Worm (Caenorhabditis elegans) whole organism, L1 larva: ENCODE data around the gene sri-20.
A peak's percentile ranks its signal among the peaks of the same experiment; 100 is the strongest.

Experiments used
- C04F5.9 ChIP-seq: sonication (generic microtip); optimal IDR thresholded peaks from 2 replicates; lab custom pipeline; 2016; ENCODE audit warnings: missing genetic modification characterization, missing compliant biosample characterization
- C16A3.4 ChIP-seq: fragments of 150-350 bp; optimal IDR thresholded peaks from 2 replicates; lab custom pipeline; 2014; ENCODE audit warnings: missing biosample characterization, missing genetic modification characterization
- Y116A8C.19 ChIP-seq: sonication (generic microtip); optimal IDR thresholded peaks from 2 replicates; lab custom pipeline; 2016; ENCODE audit warnings: missing compliant biosample characterization, missing genetic modification characterization, borderline replicate concordance
- aha-1 ChIP-seq: fragments of 150-350 bp; optimal IDR thresholded peaks from 2 replicates; lab custom pipeline; 2014; ENCODE audit warnings: missing biosample characterization, missing genetic modification characterization
- alr-1 ChIP-seq: fragments of 200-800 bp; sonication (Bioruptor generic); optimal IDR thresholded peaks from 2 replicates; lab custom pipeline; 2018; ENCODE audit warnings: borderline replicate concordance, mild to moderate bottlenecking, missing genetic modification characterization, missing compliant biosample characterization
- aly-2 ChIP-seq: fragments of 150-350 bp; optimal IDR thresholded peaks from 2 replicates; lab custom pipeline; 2014; ENCODE audit warnings: missing biosample characterization, missing genetic modification characterization
- blmp-1 ChIP-seq: fragments of 150-350 bp; optimal IDR thresholded peaks from 2 replicates; lab custom pipeline; 2014; ENCODE audit warnings: missing biosample characterization, missing genetic modification characterization
- ces-1 ChIP-seq: fragments of 150-350 bp; optimal IDR thresholded peaks from 2 replicates; lab custom pipeline; 2014; ENCODE audit warnings: missing biosample characterization, missing genetic modification reagents, missing genetic modification characterization
- dpl-1 ChIP-seq, 3 experiments: fragments of 150-350 bp in 2 of 3; sonication (generic microtip) in 1 of 3; optimal IDR thresholded peaks; 2 replicates each; lab custom pipeline; 2014 to 2017; ENCODE audit warnings: missing biosample characterization in 3 of 3, missing genetic modification characterization in 3 of 3, missing genetic modification reagents in 3 of 3
- efl-1 ChIP-seq, 4 experiments: fragments of 150-350 bp; optimal IDR thresholded peaks in 3 of 4; peaks in 1 of 4; 1 replicate in 1 of 4; 2 replicates in 3 of 4; lab custom pipeline; 2014; ENCODE audit warnings: missing biosample characterization in 2 of 4, missing genetic modification characterization in 2 of 4, missing genetic modification reagents in 2 of 4
- efl-3 ChIP-seq: fragments of 200-800 bp; sonication (Bioruptor generic); optimal IDR thresholded peaks from 2 replicates; lab custom pipeline; 2018; ENCODE audit warnings: mild to moderate bottlenecking, missing genetic modification characterization, missing compliant biosample characterization
- egl-27 ChIP-seq, 2 experiments: fragments of 150-350 bp in 1 of 2; sonication (generic microtip); optimal IDR thresholded peaks; 3 replicates each; lab custom pipeline; 2017 to 2018; ENCODE audit warnings: missing biosample characterization in 2 of 2, missing genetic modification characterization in 2 of 2, missing genetic modification reagents in 2 of 2
- elt-2 ChIP-seq: sonication (generic microtip); optimal IDR thresholded peaks from 2 replicates; lab custom pipeline; 2016; ENCODE audit warnings: missing genetic modification characterization, mild to moderate bottlenecking, inconsistent platforms, missing compliant biosample characterization, missing genetic modification reagents
- elt-3 ChIP-seq, 6 experiments: fragments of 150-350 bp in 1 of 6; sonication (generic microtip); optimal IDR thresholded peaks; 2 replicates each; lab custom pipeline; 2017 to 2018; ENCODE audit warnings: missing biosample characterization in 6 of 6, missing genetic modification characterization in 6 of 6, inconsistent platforms in 1 of 6
- ets-5 ChIP-seq: fragments of 200-800 bp; sonication (Bioruptor generic); IDR thresholded peaks from 2 replicates; pipeline ENCODE4 v1.3.6; 2022; ENCODE audit warnings: missing genetic modification characterization, missing compliant biosample characterization
- fkh-10 ChIP-seq: sonication (generic microtip); optimal IDR thresholded peaks from 2 replicates; lab custom pipeline; 2017; ENCODE audit warnings: missing biosample characterization, missing genetic modification reagents, missing genetic modification characterization
- fos-1 ChIP-seq: fragments of 150-350 bp; optimal IDR thresholded peaks from 2 replicates; lab custom pipeline; 2014; ENCODE audit warnings: missing biosample characterization, missing genetic modification characterization
- grh-1 ChIP-seq: fragments of 200-800 bp; sonication (Bioruptor generic); IDR thresholded peaks from 2 replicates; pipeline ENCODE4 v1.3.6; 2022; ENCODE audit warnings: missing genetic modification reagents, missing genetic modification characterization, missing compliant biosample characterization
- hlh-17 ChIP-seq: fragments of 200-800 bp; sonication (Bioruptor generic); optimal IDR thresholded peaks from 2 replicates; lab custom pipeline; 2018; ENCODE audit warnings: missing genetic modification characterization, mild to moderate bottlenecking, missing compliant biosample characterization, moderate library complexity, borderline replicate concordance
- hlh-4 ChIP-seq: sonication (generic microtip); optimal IDR thresholded peaks from 2 replicates; lab custom pipeline; 2016; ENCODE audit warnings: mild to moderate bottlenecking, missing genetic modification characterization, missing compliant biosample characterization
- irx-1 ChIP-seq: sonication (generic microtip); optimal IDR thresholded peaks from 2 replicates; lab custom pipeline; 2016; ENCODE audit warnings: missing genetic modification characterization, missing compliant biosample characterization
- isw-1 ChIP-seq: fragments of 200-800 bp; sonication (Bioruptor generic); IDR thresholded peaks from 2 replicates; pipeline ENCODE4 v1.3.6; 2022; ENCODE audit warnings: missing genetic modification characterization, missing compliant biosample characterization
- jun-1 ChIP-seq: fragments of 150-350 bp; optimal IDR thresholded peaks from 2 replicates; lab custom pipeline; 2014; ENCODE audit warnings: missing biosample characterization, missing genetic modification reagents, missing genetic modification characterization
- lin-13 ChIP-seq: fragments of 150-350 bp; optimal IDR thresholded peaks from 2 replicates; lab custom pipeline; 2014; ENCODE audit warnings: missing biosample characterization, missing genetic modification reagents, missing genetic modification characterization
- lin-14 ChIP-seq: fragments of 200-800 bp; sonication (Bioruptor generic); optimal IDR thresholded peaks from 2 replicates; lab custom pipeline; 2018; ENCODE audit warnings: mild to moderate bottlenecking, missing genetic modification characterization, moderate library complexity, missing compliant biosample characterization
- lin-15B ChIP-seq: fragments of 150-350 bp; sonication (generic microtip); optimal IDR thresholded peaks from 3 replicates; lab custom pipeline; 2014; ENCODE audit warnings: missing biosample characterization, missing genetic modification characterization
- lin-35 ChIP-seq, 2 experiments: fragments of 150-350 bp; optimal IDR thresholded peaks; 2 replicates each; lab custom pipeline; 2014; ENCODE audit warnings: missing biosample characterization in 2 of 2, missing genetic modification characterization in 2 of 2, missing genetic modification reagents in 2 of 2
- lin-39 ChIP-seq: fragments of 150-350 bp; optimal IDR thresholded peaks from 2 replicates; lab custom pipeline; 2014; ENCODE audit warnings: missing biosample characterization, missing genetic modification reagents, missing genetic modification characterization
- mab-9 ChIP-seq: fragments of 200-800 bp; sonication (Bioruptor generic); IDR thresholded peaks from 2 replicates; pipeline ENCODE4 v1.3.6; 2022; ENCODE audit warnings: missing genetic modification reagents, missing genetic modification characterization, missing compliant biosample characterization
- mdl-1 ChIP-seq, 2 experiments: fragments of 150-350 bp; optimal IDR thresholded peaks; 2 replicates each; lab custom pipeline; 2014 to 2017; ENCODE audit warnings: missing biosample characterization in 2 of 2, missing genetic modification characterization in 2 of 2, inconsistent platforms in 1 of 2
- mep-1 ChIP-seq: fragments of 150-350 bp; optimal IDR thresholded peaks from 2 replicates; lab custom pipeline; 2014; ENCODE audit warnings: missing biosample characterization, missing genetic modification characterization
- nhr-20 ChIP-seq: sonication (generic microtip); optimal IDR thresholded peaks from 2 replicates; lab custom pipeline; 2016; ENCODE audit warnings: mild to moderate bottlenecking, missing genetic modification characterization, missing compliant biosample characterization
- nhr-71 ChIP-seq: sonication (generic microtip); optimal IDR thresholded peaks from 2 replicates; lab custom pipeline; 2016; ENCODE audit warnings: mild to moderate bottlenecking, missing genetic modification characterization, moderate library complexity, missing compliant biosample characterization
- nhr-76 ChIP-seq: sonication (generic microtip); optimal IDR thresholded peaks from 2 replicates; lab custom pipeline; 2017; ENCODE audit warnings: missing biosample characterization, missing genetic modification characterization
- nhr-85 ChIP-seq: sonication (generic microtip); peaks from one replicate; lab custom pipeline; 2016; ENCODE audit warnings: missing genetic modification characterization, inconsistent platforms, missing compliant biosample characterization
- nhr-90 ChIP-seq: sonication (generic microtip); optimal IDR thresholded peaks from 2 replicates; lab custom pipeline; 2016; ENCODE audit warnings: mild to moderate bottlenecking, missing genetic modification characterization, missing compliant biosample characterization; ENCODE audit not compliant: poor library complexity
- pag-3 ChIP-seq: sonication (generic microtip); optimal IDR thresholded peaks from 2 replicates; lab custom pipeline; 2017; ENCODE audit warnings: missing genetic modification characterization, mild to moderate bottlenecking, missing compliant biosample characterization, antibody characterized with exemption, borderline replicate concordance; ENCODE audit not compliant: insufficient read depth
- skn-1 ChIP-seq: fragments of 150-350 bp; optimal IDR thresholded peaks from 2 replicates; lab custom pipeline; 2014; ENCODE audit warnings: missing biosample characterization, missing genetic modification characterization
- snpc-4 ChIP-seq: fragments of 150-350 bp; optimal IDR thresholded peaks from 2 replicates; lab custom pipeline; 2014; ENCODE audit warnings: missing biosample characterization, missing genetic modification characterization
- snu-23 ChIP-seq: sonication (generic microtip); optimal IDR thresholded peaks from 2 replicates; lab custom pipeline; 2016; ENCODE audit warnings: missing genetic modification characterization, missing compliant biosample characterization
- sptf-1 ChIP-seq: fragments of 150-350 bp; optimal IDR thresholded peaks from 2 replicates; lab custom pipeline; 2014; ENCODE audit warnings: missing biosample characterization, missing genetic modification characterization
- sup-37 ChIP-seq: fragments of 200-800 bp; sonication (Bioruptor generic); optimal IDR thresholded peaks from 2 replicates; lab custom pipeline; 2018; ENCODE audit warnings: mild to moderate bottlenecking, missing genetic modification characterization, missing compliant biosample characterization
- swsn-7 ChIP-seq: sonication (generic microtip); optimal IDR thresholded peaks from 2 replicates; lab custom pipeline; 2016; ENCODE audit warnings: missing genetic modification characterization, missing compliant biosample characterization
- tbx-2 ChIP-seq: sonication (generic microtip); optimal IDR thresholded peaks from 2 replicates; lab custom pipeline; 2016; ENCODE audit warnings: missing genetic modification characterization, missing compliant biosample characterization
- unc-130 ChIP-seq: fragments of 150-350 bp; optimal IDR thresholded peaks from 2 replicates; lab custom pipeline; 2017; ENCODE audit warnings: missing biosample characterization, missing genetic modification characterization, inconsistent platforms
- unc-30 ChIP-seq: sonication (generic microtip); optimal IDR thresholded peaks from 2 replicates; lab custom pipeline; 2017; ENCODE audit warnings: missing biosample characterization, missing genetic modification characterization
- unc-86 ChIP-seq: sonication (generic microtip); optimal IDR thresholded peaks from 2 replicates; lab custom pipeline; 2016; ENCODE audit warnings: missing genetic modification characterization, missing compliant biosample characterization
- zag-1 ChIP-seq: fragments of 150-350 bp; optimal IDR thresholded peaks from 2 replicates; lab custom pipeline; 2014; ENCODE audit warnings: missing biosample characterization, missing genetic modification characterization
- zip-4 ChIP-seq: fragments of 200-800 bp; sonication (Bioruptor generic); optimal IDR thresholded peaks from 2 replicates; lab custom pipeline; 2018; ENCODE audit warnings: mild to moderate bottlenecking, missing genetic modification characterization, moderate library complexity, missing compliant biosample characterization

The sri-20 gene

ce11 chrV:10371177-10371576 lies 2.8 kb downstream of the sri-20 start:
- TF ChIP-seq elt-2 (tag; lab: Kevin White, UChicago) (peak; percentile 76), skn-1 (tag; lab: Kevin White, UChicago) (no peak), unc-130 (no peak), Y116A8C.19 (tag; lab: Kevin White, UChicago) (no peak), tbx-2 (peak; percentile 48), nhr-76 (tag; lab: Kevin White, UChicago) (no peak), pag-3 (no peak), mep-1 (no peak), sup-37 (no peak), isw-1 (GFP tag; lab: Robert Waterston, UW) (no peak), fkh-10 (no peak), lin-39 (tag; lab: Kevin White, UChicago) (no peak), mdl-1 (tag; optimal IDR thresholded peaks at IDR 0.05; lab: Kevin White, UChicago) (peak in 1 of 2 experiments; percentile 23), nhr-85 (tag; lab: Kevin White, UChicago) (peak; percentile 76), elt-3 (tag; optimal IDR thresholded peaks at IDR 0.05; lab: Kevin White, UChicago) (peak in 2 of 6 experiments; percentile 31 to 37), sptf-1 (no peak), efl-3 (GFP tag; lab: Kevin White, UChicago) (no peak), zag-1 (tag; lab: Kevin White, UChicago) (no peak), swsn-7 (no peak), egl-27 (tag; optimal IDR thresholded peaks at IDR 0.05; lab: Kevin White, UChicago) (no peak), mab-9 (no peak), alr-1 (tag; lab: Kevin White, UChicago) (no peak), unc-30 (tag; lab: Kevin White, UChicago) (no peak), nhr-71 (tag; lab: Kevin White, UChicago) (peak; percentile 49), grh-1 (GFP tag; lab: Robert Waterston, UW) (no peak), snpc-4 (tag; lab: Kevin White, UChicago) (no peak), hlh-17 (GFP tag; lab: Kevin White, UChicago) (no peak), efl-1 (optimal IDR thresholded peaks at IDR 0.05; lab: Kevin White, UChicago) (no peak), efl-1 (GFP tag; optimal IDR thresholded peaks at IDR 0.05 in 1 of 2; lab: Kevin White, UChicago) (peak in 1 of 2 experiments; percentile 59), blmp-1 (tag; lab: Kevin White, UChicago) (peak; percentile 51), aha-1 (tag; lab: Kevin White, UChicago) (no peak), ces-1 (GFP tag; lab: Kevin White, UChicago) (no peak), jun-1 (tag; lab: Kevin White, UChicago) (no peak), unc-86 (tag; lab: Kevin White, UChicago) (no peak), hlh-4 (tag; lab: Kevin White, UChicago) (no peak), nhr-90 (peak; percentile 14), irx-1 (tag; lab: Kevin White, UChicago) (no peak), snu-23 (GFP tag; lab: Kevin White, UChicago) (peak; percentile 52), aly-2 (tag; lab: Kevin White, UChicago) (no peak), dpl-1 (GFP tag; optimal IDR thresholded peaks at IDR 0.05; lab: Kevin White, UChicago) (no peak), ets-5 (GFP tag; lab: Robert Waterston, UW) (no peak), lin-15B (tag; lab: Kevin White, UChicago) (no peak), lin-13 (GFP tag; lab: Kevin White, UChicago) (no peak), fos-1 (tag; lab: Kevin White, UChicago) (no peak), C04F5.9 (tag; lab: Kevin White, UChicago) (no peak), lin-14 (GFP tag; lab: Kevin White, UChicago) (peak; percentile 68), C16A3.4 (tag; lab: Kevin White, UChicago) (peak; percentile 5), lin-35 (GFP tag; optimal IDR thresholded peaks at IDR 0.05; lab: Kevin White, UChicago) (peak in 1 of 2 experiments; percentile 73), zip-4 (GFP tag; lab: Kevin White, UChicago) (no peak), nhr-20 (tag; lab: Kevin White, UChicago) (peak; percentile 72)
